Worm (Caenorhabditis elegans): Measurements from ENCODE around the gene ogt-1.

Gene ogt-1

ce11 chrIII:7106854-7107253 is 46.7 kb downstream of the ogt-1 start:
- no peak for TF ChIP-seq T22C8.4 (GFP tag; IDR thresholded peaks at IDR 0.05)
- no peak for TF ChIP-seq cog-1 (tag; optimal IDR thresholded peaks at IDR 0.05)
- TF ChIP-seq med-1 (GFP tag; optimal IDR thresholded peaks at IDR 0.05; ENCODE audit: insufficient read depth): no peak
- TF ChIP-seq ref-1 (GFP tag; conservative IDR thresholded peaks at IDR 0.05): no peak
- TF ChIP-seq flt-1 (GFP tag; IDR thresholded peaks at IDR 0.05): no peak
- TF ChIP-seq ztf-23 (GFP tag; IDR thresholded peaks at IDR 0.05): no peak
- TF ChIP-seq ztf-29 (GFP tag; IDR thresholded peaks at IDR 0.05): no peak
- no peak for TF ChIP-seq tab-1 (GFP tag; IDR thresholded peaks at IDR 0.05)
- no peak for TF ChIP-seq klf-2 (GFP tag; conservative IDR thresholded peaks at IDR 0.05)

ce11 chrIII:7103940-7104440 is 49.6 kb downstream of the ogt-1 start, which contains the start of gene cpg-2:
TSS of gene cpg-2 (minus strand) at chrIII:7103990.
- TF ChIP-seq klf-2 (GFP tag; conservative IDR thresholded peaks at IDR 0.05) (no peak), flt-1 (GFP tag; IDR thresholded peaks at IDR 0.05) (no peak), cog-1 (tag; optimal IDR thresholded peaks at IDR 0.05) (no peak), tab-1 (GFP tag; IDR thresholded peaks at IDR 0.05) (no peak), ztf-23 (GFP tag; IDR thresholded peaks at IDR 0.05) (no peak), ztf-29 (GFP tag; IDR thresholded peaks at IDR 0.05) (no peak), T22C8.4 (GFP tag; IDR thresholded peaks at IDR 0.05) (no peak), med-1 (GFP tag; optimal IDR thresholded peaks at IDR 0.05; ENCODE audit: insufficient read depth) (no peak), ref-1 (GFP tag; conservative IDR thresholded peaks at IDR 0.05) (no peak)

ce11 chrIII:7101814-7102477 is 51.7 kb downstream of the ogt-1 start:
- no peak for TF ChIP-seq ref-1 (GFP tag; conservative IDR thresholded peaks at IDR 0.05)
- TF ChIP-seq ztf-29 (GFP tag; IDR thresholded peaks at IDR 0.05): no peak
- TF ChIP-seq tab-1 (GFP tag; IDR thresholded peaks at IDR 0.05): no peak
- no peak for TF ChIP-seq T22C8.4 (GFP tag; IDR thresholded peaks at IDR 0.05)
- TF ChIP-seq flt-1 (GFP tag; IDR thresholded peaks at IDR 0.05): no peak
- no peak for TF ChIP-seq med-1 (GFP tag; optimal IDR thresholded peaks at IDR 0.05; ENCODE audit: insufficient read depth)
- no peak for TF ChIP-seq ztf-23 (GFP tag; IDR thresholded peaks at IDR 0.05)
- TF ChIP-seq cog-1 (tag; optimal IDR thresholded peaks at IDR 0.05): no peak
- TF ChIP-seq klf-2 (GFP tag; conservative IDR thresholded peaks at IDR 0.05): no peak

ce11 chrIII:7100001-7100400 is 53.6 kb downstream of the ogt-1 start, which contains the start of gene ZK418.11:
TSS of gene ZK418.11 (plus strand) at chrIII:7100289.
- TF ChIP-seq tab-1 (GFP tag; IDR thresholded peaks at IDR 0.05) (no peak), flt-1 (GFP tag; IDR thresholded peaks at IDR 0.05) (no peak), ztf-29 (GFP tag; IDR thresholded peaks at IDR 0.05) (no peak), klf-2 (GFP tag; conservative IDR thresholded peaks at IDR 0.05) (no peak), ztf-23 (GFP tag; IDR thresholded peaks at IDR 0.05) (no peak)

- no peak for TF ChIP-seq T22C8.4 (GFP tag; IDR thresholded peaks at IDR 0.05)
- TF ChIP-seq flt-1 (GFP tag; IDR thresholded peaks at IDR 0.05): no peak
- no peak for TF ChIP-seq med-1 (GFP tag; optimal IDR thresholded peaks at IDR 0.05; ENCODE audit: insufficient read depth)
- no peak for TF ChIP-seq ztf-29 (GFP tag; IDR thresholded peaks at IDR 0.05)
- TF ChIP-seq tab-1 (GFP tag; IDR thresholded peaks at IDR 0.05): no peak
- TF ChIP-seq ztf-23 (GFP tag; IDR thresholded peaks at IDR 0.05): no peak
- no peak for TF ChIP-seq cog-1 (tag; optimal IDR thresholded peaks at IDR 0.05)
- TF ChIP-seq ref-1 (GFP tag; conservative IDR thresholded peaks at IDR 0.05): no peak
- no peak for TF ChIP-seq klf-2 (GFP tag; conservative IDR thresholded peaks at IDR 0.05)
Measured at ce11 chrIII:7096481-7096880, 57.1 kb downstream of the ogt-1 start.

Measured in whole organism, midembryonic.